Worm (Caenorhabditis elegans): Measurements from ENCODE around the gene C05D11.5.
A peak's percentile ranks its signal among the peaks of the same experiment; 100 is the strongest.

- no peak for TF ChIP-seq elt-3 (tag; optimal IDR thresholded peaks at IDR 0.05)
- TF ChIP-seq nhr-237 (tag; optimal IDR thresholded peaks at IDR 0.05): no peak
- TF ChIP-seq snpc-4 (tag; optimal IDR thresholded peaks at IDR 0.05): no peak
- no peak for TF ChIP-seq unc-39 (tag; optimal IDR thresholded peaks at IDR 0.05)
- no peak for TF ChIP-seq ceh-16 (tag; optimal IDR thresholded peaks at IDR 0.05)
- TF ChIP-seq jun-1 (tag; optimal IDR thresholded peaks at IDR 0.05): peak; percentile 40
- no peak for TF ChIP-seq ztf-4 (tag; optimal IDR thresholded peaks at IDR 0.05)
- no peak for TF ChIP-seq zag-1 (tag; optimal IDR thresholded peaks at IDR 0.05)
- no peak for TF ChIP-seq lin-15B (tag; optimal IDR thresholded peaks at IDR 0.05)
- TF ChIP-seq mdl-1 (tag; optimal IDR thresholded peaks at IDR 0.05): no peak
Observed at ce11 chrIII:6362323-6362922, 49.4 kb downstream of the C05D11.5 start.

All from whole organism, L3 larva.